Worm (Caenorhabditis elegans): Measurements from ENCODE around the gene ceh-93.

Gene ceh-93

DNA sequence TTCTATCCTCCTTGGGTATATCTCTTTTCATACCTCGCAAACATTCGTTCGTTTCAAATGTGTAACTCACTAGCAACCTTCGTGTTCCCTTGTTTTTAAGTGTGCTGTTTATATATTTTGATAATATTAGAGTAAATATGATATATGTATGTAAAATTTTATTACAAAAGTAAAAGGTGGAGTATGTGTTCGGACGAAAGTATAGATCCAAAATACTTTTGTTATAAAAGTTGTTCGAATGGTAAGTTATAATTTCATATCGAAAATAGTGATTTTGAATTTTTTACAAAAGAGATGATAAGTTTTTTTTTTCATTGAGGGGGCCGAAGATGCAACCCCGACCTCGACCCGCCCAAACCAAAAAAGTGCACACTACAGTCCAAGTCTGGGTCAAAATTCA lies 30.8 kb downstream of the ceh-93 start, which contains the start of gene C04E7.1:
C04E7.1 (plus strand) TSS at position 301 of the 400 bp plus-strand sequence.
- TF ChIP-seq hlh-8 (tag; optimal IDR thresholded peaks at IDR 0.05), result no peak
- TF ChIP-seq ttx-3 (tag; optimal IDR thresholded peaks at IDR 0.05), result no peak
- TF ChIP-seq ceh-45 (GFP tag; IDR thresholded peaks at IDR 0.05), result no peak
- no peak for TF ChIP-seq ref-2 (tag; optimal IDR thresholded peaks at IDR 0.05)
- TF ChIP-seq rnt-1 (tag; optimal IDR thresholded peaks at IDR 0.05), result no peak
- TF ChIP-seq che-1 (tag; optimal IDR thresholded peaks at IDR 0.05), result no peak
- TF ChIP-seq ceh-6 (GFP tag; optimal IDR thresholded peaks at IDR 0.05), result no peak
- no peak for TF ChIP-seq elt-2 (tag; optimal IDR thresholded peaks at IDR 0.05)
- no peak for TF ChIP-seq ama-1 (optimal IDR thresholded peaks at IDR 0.05)
- TF ChIP-seq hlh-15 (tag; optimal IDR thresholded peaks at IDR 0.05), result no peak
- TF ChIP-seq nhr-11 (tag; optimal IDR thresholded peaks at IDR 0.05), result no peak
- no peak for TF ChIP-seq unc-55 (GFP tag; optimal IDR thresholded peaks at IDR 0.05)

DNA sequence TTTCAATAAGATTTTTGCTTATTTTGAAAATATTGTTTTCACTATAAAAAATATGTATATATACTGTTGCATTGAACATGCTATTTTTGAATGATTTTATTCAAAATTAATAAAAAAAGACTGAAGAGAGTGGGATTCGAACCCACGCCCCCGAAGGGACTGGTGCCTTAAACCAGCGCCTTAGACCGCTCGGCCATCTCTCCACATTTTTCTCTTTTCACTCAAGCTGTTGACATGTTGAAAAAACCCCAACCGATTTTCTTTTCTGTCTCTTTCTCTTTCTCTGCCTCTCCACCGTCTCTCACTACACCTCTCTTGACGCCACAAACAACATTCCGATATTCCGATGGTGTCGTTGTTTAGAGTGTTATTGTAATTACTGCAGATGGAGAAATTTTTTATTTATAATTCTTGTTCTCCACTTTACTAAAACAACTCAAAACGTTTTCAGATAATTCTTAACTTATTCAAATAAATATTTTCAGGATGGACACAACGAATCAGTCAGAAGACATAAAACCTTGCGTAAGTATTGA lies 35.4 kb downstream of the ceh-93 start, which contains the start of gene sor-3:
sor-3 (plus strand) TSS at position 486 of the 536 bp plus-strand sequence.
- peak; percentile 82 for TF ChIP-seq ttx-3 (tag; optimal IDR thresholded peaks at IDR 0.05)
- TF ChIP-seq pqm-1 (tag; optimal IDR thresholded peaks at IDR 0.05), result peak; percentile 85
- no peak for TF ChIP-seq ceh-30 (tag; optimal IDR thresholded peaks at IDR 0.05)
- TF ChIP-seq hlh-13 (GFP tag; optimal IDR thresholded peaks at IDR 0.05), result peak; percentile 88
- peak; percentile 54 for TF ChIP-seq lim-6 (tag; optimal IDR thresholded peaks at IDR 0.05)
- peak; percentile 59 for TF ChIP-seq zip-5 (tag; optimal IDR thresholded peaks at IDR 0.05)
- peak; percentile 78 for TF ChIP-seq ceh-9 (tag; optimal IDR thresholded peaks at IDR 0.05)
- TF ChIP-seq ceh-19 (GFP tag; optimal IDR thresholded peaks at IDR 0.05), result peak; percentile 85
- no peak for TF ChIP-seq fkh-10 (GFP tag; optimal IDR thresholded peaks at IDR 0.05)
- TF ChIP-seq ceh-24 (tag; optimal IDR thresholded peaks at IDR 0.05), result peak; percentile 81
- TF ChIP-seq nhr-232 (tag; optimal IDR thresholded peaks at IDR 0.05), result peak; percentile 68
- peak; percentile 76 for TF ChIP-seq hlh-6 (tag; optimal IDR thresholded peaks at IDR 0.05)
- peak; percentile 81 for TF ChIP-seq ceh-48 (tag; optimal IDR thresholded peaks at IDR 0.05)
- TF ChIP-seq tbx-7 (tag; optimal IDR thresholded peaks at IDR 0.05), result peak; percentile 13
- peak; percentile 90 for TF ChIP-seq hlh-15 (tag; optimal IDR thresholded peaks at IDR 0.05)
- TF ChIP-seq ceh-34 (tag; optimal IDR thresholded peaks at IDR 0.05), result peak; percentile 82
- peak; percentile 92 for TF ChIP-seq sdc-2 (tag; optimal IDR thresholded peaks at IDR 0.05)
- TF ChIP-seq elt-4 (tag; optimal IDR thresholded peaks at IDR 0.05), result no peak
- TF ChIP-seq tbx-2 (tag; optimal IDR thresholded peaks at IDR 0.05), result peak; percentile 88
- peak; percentile 89 for TF ChIP-seq hlh-8 (tag; optimal IDR thresholded peaks at IDR 0.05)
- TF ChIP-seq eyg-1 (tag; optimal IDR thresholded peaks at IDR 0.05), result peak; percentile 75
- no peak for TF ChIP-seq ceh-22 (tag; optimal IDR thresholded peaks at IDR 0.05)
- TF ChIP-seq unc-3 (GFP tag; conservative IDR thresholded peaks at IDR 0.05), result peak; percentile 81
- peak; percentile 89 for TF ChIP-seq unc-3 (tag; optimal IDR thresholded peaks at IDR 0.05)
- peak; percentile 82 for TF ChIP-seq ztf-16 (tag; optimal IDR thresholded peaks at IDR 0.05)
- peak; percentile 86 for TF ChIP-seq dmd-4 (tag; optimal IDR thresholded peaks at IDR 0.05; ENCODE audit: borderline replicate concordance)
- peak; percentile 16 for TF ChIP-seq pros-1 (tag; optimal IDR thresholded peaks at IDR 0.05)
- TF ChIP-seq nfya-1 (tag; optimal IDR thresholded peaks at IDR 0.05), result peak; percentile 82
- peak; percentile 86 for TF ChIP-seq pha-2 (tag; optimal IDR thresholded peaks at IDR 0.05)
- peak; percentile 82 for TF ChIP-seq unc-86 (tag; optimal IDR thresholded peaks at IDR 0.05)
- no peak for TF ChIP-seq pax-1 (tag; optimal IDR thresholded peaks at IDR 0.05)
- peak; percentile 47 for TF ChIP-seq pag-3 (tag; optimal IDR thresholded peaks at IDR 0.05; ENCODE audit: borderline replicate concordance)
- TF ChIP-seq ref-2 (tag; optimal IDR thresholded peaks at IDR 0.05), result peak; percentile 77
- TF ChIP-seq dve-1 (tag; optimal IDR thresholded peaks at IDR 0.05), result peak; percentile 70
- TF ChIP-seq F13H6.1 (tag; optimal IDR thresholded peaks at IDR 0.05), result peak; percentile 87
- TF ChIP-seq ets-4 (tag; optimal IDR thresholded peaks at IDR 0.05), result peak; percentile 66
- peak; percentile 82 for TF ChIP-seq sox-4 (tag; optimal IDR thresholded peaks at IDR 0.05)
- TF ChIP-seq sox-2 (GFP tag; IDR thresholded peaks at IDR 0.05), result peak; percentile 45; the same call in 1 of the 2 replicates
- peak; percentile 86 for TF ChIP-seq C38D4.7 (GFP tag; optimal IDR thresholded peaks at IDR 0.05)
- peak; percentile 85 for TF ChIP-seq pat-9 (tag; optimal IDR thresholded peaks at IDR 0.05)
- TF ChIP-seq che-1 (tag; optimal IDR thresholded peaks at IDR 0.05), result peak; percentile 88
- no peak for TF ChIP-seq ama-1 (optimal IDR thresholded peaks at IDR 0.05)
- TF ChIP-seq K09A11.1 (tag; optimal IDR thresholded peaks at IDR 0.05; ENCODE audit: insufficient read depth), result peak; percentile 70
- peak; percentile 76 for TF ChIP-seq ceh-31 (tag; optimal IDR thresholded peaks at IDR 0.05)

Measured in whole organism, late embryonic.